Worm (Caenorhabditis elegans) whole organism, mixed stage, embryonic: ENCODE measurements around the gene csn-1.
"Not testable (repeated sequence)": the region's sequence is repeated elsewhere in the genome, so short reads cannot be mapped to it uniquely, and the experiment has no call there.

Source experiments
- M03D4.4 ChIP-seq: sonication (generic microtip); optimal IDR thresholded peaks from 2 replicates; lab custom pipeline; 2017; ENCODE audit warnings: mild to moderate bottlenecking, missing genetic modification characterization, missing compliant biosample characterization
- bed-3 ChIP-seq: fragments of 200-800 bp; sonication (Bioruptor generic); optimal IDR thresholded peaks from 3 replicates; lab custom pipeline; 2018; ENCODE audit warnings: mild to moderate bottlenecking, missing genetic modification characterization, moderate library complexity, missing compliant biosample characterization
- blmp-1 ChIP-seq: fragments of 150-350 bp; optimal IDR thresholded peaks from 2 replicates; lab custom pipeline; 2014; ENCODE audit warnings: missing biosample characterization, missing genetic modification characterization
- ces-1 ChIP-seq: fragments of 150-350 bp; optimal IDR thresholded peaks from 2 replicates; lab custom pipeline; 2014; ENCODE audit warnings: missing biosample characterization, missing genetic modification reagents, missing genetic modification characterization
- cnd-1 ChIP-seq: fragments of 200-800 bp; sonication (Bioruptor generic); optimal IDR thresholded peaks from 2 replicates; lab custom pipeline; 2018; ENCODE audit warnings: mild to moderate bottlenecking, missing genetic modification characterization, missing compliant biosample characterization
- drap-1 ChIP-seq: fragments of 200-800 bp; sonication (Bioruptor generic); optimal IDR thresholded peaks from 3 replicates; lab custom pipeline; 2018; ENCODE audit warnings: mild to moderate bottlenecking, missing genetic modification characterization, missing compliant biosample characterization
- elt-1 ChIP-seq: sonication (generic microtip); optimal IDR thresholded peaks from 2 replicates; lab custom pipeline; 2017; ENCODE audit warnings: missing genetic modification characterization, mild to moderate bottlenecking, missing compliant biosample characterization, antibody characterized with exemption, moderate library complexity, borderline replicate concordance; ENCODE audit not compliant: insufficient read depth
- elt-3 ChIP-seq: fragments of 150-350 bp; optimal IDR thresholded peaks from 2 replicates; lab custom pipeline; 2014; ENCODE audit warnings: missing biosample characterization, missing genetic modification characterization
- ham-2 ChIP-seq: fragments of 200-800 bp; sonication (Bioruptor generic); optimal IDR thresholded peaks from 2 replicates; lab custom pipeline; 2018; ENCODE audit warnings: mild to moderate bottlenecking, missing genetic modification characterization, missing compliant biosample characterization
- hlh-1 ChIP-seq: fragments of 150-350 bp; optimal IDR thresholded peaks from 2 replicates; lab custom pipeline; 2014; ENCODE audit warnings: missing biosample characterization, missing genetic modification reagents, missing genetic modification characterization
- lin-32 ChIP-seq: fragments of 200-800 bp; sonication (Bioruptor generic); optimal IDR thresholded peaks from 2 replicates; lab custom pipeline; 2018; ENCODE audit warnings: mild to moderate bottlenecking, missing genetic modification characterization, missing compliant biosample characterization
- lsy-2 ChIP-seq: fragments of 150-350 bp; optimal IDR thresholded peaks from 2 replicates; lab custom pipeline; 2014; ENCODE audit warnings: missing biosample characterization, missing genetic modification characterization
- mab-5 ChIP-seq: fragments of 150-350 bp; optimal IDR thresholded peaks from 2 replicates; lab custom pipeline; 2014; ENCODE audit warnings: missing biosample characterization, missing genetic modification characterization
- mls-2 ChIP-seq: sonication (generic microtip); optimal IDR thresholded peaks from 2 replicates; lab custom pipeline; 2016; ENCODE audit warnings: mild to moderate bottlenecking, missing genetic modification characterization, moderate library complexity, missing compliant biosample characterization
- nhr-12 ChIP-seq: fragments of 150-350 bp; optimal IDR thresholded peaks from 2 replicates; lab custom pipeline; 2014; ENCODE audit warnings: missing biosample characterization, missing genetic modification characterization
- nhr-237 ChIP-seq: fragments of 150-350 bp; optimal IDR thresholded peaks from 2 replicates; lab custom pipeline; 2014; ENCODE audit warnings: missing biosample characterization, missing genetic modification characterization
- nhr-28 ChIP-seq: fragments of 150-350 bp; optimal IDR thresholded peaks from 2 replicates; lab custom pipeline; 2014; ENCODE audit warnings: missing biosample characterization, missing genetic modification characterization
- nhr-76 ChIP-seq: sonication (generic microtip); optimal IDR thresholded peaks from 2 replicates; lab custom pipeline; 2017; ENCODE audit warnings: missing biosample characterization, missing genetic modification characterization
- pha-4 ChIP-seq: fragments of 150-350 bp; optimal IDR thresholded peaks from 2 replicates; lab custom pipeline; 2018; ENCODE audit warnings: missing biosample characterization, missing genetic modification reagents, missing genetic modification characterization
- sem-2 ChIP-seq: fragments of 200-800 bp; sonication (Bioruptor generic); optimal IDR thresholded peaks from 2 replicates; lab custom pipeline; 2018; ENCODE audit warnings: mild to moderate bottlenecking, missing genetic modification characterization, missing compliant biosample characterization
- sptf-1 ChIP-seq: sonication (generic microtip); optimal IDR thresholded peaks from 2 replicates; lab custom pipeline; 2017; ENCODE audit warnings: mild to moderate bottlenecking, missing genetic modification characterization, moderate library complexity, missing compliant biosample characterization
- tbx-8 ChIP-seq: fragments of 200-800 bp; sonication (Bioruptor generic); optimal IDR thresholded peaks from 2 replicates; lab custom pipeline; 2018; ENCODE audit warnings: mild to moderate bottlenecking, missing genetic modification characterization, moderate library complexity, missing compliant biosample characterization
- unc-120 ChIP-seq: sonication (generic microtip); optimal IDR thresholded peaks from 2 replicates; lab custom pipeline; 2017; ENCODE audit warnings: missing genetic modification characterization, missing compliant biosample characterization; ENCODE audit not compliant: poor library complexity, severe bottlenecking
- unc-62 ChIP-seq: fragments of 150-350 bp; optimal IDR thresholded peaks from 2 replicates; lab custom pipeline; 2014; ENCODE audit warnings: missing biosample characterization, missing genetic modification reagents, missing genetic modification characterization
- ztf-11 ChIP-seq: fragments of 150-350 bp; optimal IDR thresholded peaks from 2 replicates; lab custom pipeline; 2014; ENCODE audit warnings: missing biosample characterization, missing genetic modification characterization

csn-1 gene

ce11 chrV:17870569-17870968, at the start of gene csn-1:
Gene csn-1 (minus strand): TSS chrV:17870651.
- TF ChIP-seq ham-2 (GFP tag; lab: Kevin White, UChicago), result no peak

DNA sequence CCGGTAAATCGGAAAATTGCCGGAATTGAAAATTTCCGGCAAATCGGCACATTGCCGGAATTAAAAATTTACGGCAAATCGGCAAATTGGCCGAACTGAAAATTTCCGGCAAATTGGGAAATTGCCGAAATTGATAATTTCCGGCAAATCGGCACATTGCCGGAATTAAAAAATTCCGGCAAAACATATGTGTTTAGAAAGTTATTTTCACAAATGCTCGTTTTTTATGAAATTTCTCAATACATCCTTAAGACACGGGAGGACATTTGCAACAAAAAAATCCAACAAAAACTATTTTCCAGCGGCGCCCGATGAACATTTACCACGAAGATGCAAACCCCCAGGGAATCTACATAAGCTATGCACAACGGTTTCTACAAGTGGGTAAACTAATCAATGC, 48.3 kb upstream of the csn-1 start, which contains the start of gene C06H5.8:
C06H5.8 (plus strand) TSS at position 301 of the 400 bp plus-strand sequence.
- TF ChIP-seq bed-3 (GFP tag; lab: Kevin White, UChicago) (no peak), drap-1 (GFP tag; lab: Kevin White, UChicago) (peak; percentile 14)

DNA sequence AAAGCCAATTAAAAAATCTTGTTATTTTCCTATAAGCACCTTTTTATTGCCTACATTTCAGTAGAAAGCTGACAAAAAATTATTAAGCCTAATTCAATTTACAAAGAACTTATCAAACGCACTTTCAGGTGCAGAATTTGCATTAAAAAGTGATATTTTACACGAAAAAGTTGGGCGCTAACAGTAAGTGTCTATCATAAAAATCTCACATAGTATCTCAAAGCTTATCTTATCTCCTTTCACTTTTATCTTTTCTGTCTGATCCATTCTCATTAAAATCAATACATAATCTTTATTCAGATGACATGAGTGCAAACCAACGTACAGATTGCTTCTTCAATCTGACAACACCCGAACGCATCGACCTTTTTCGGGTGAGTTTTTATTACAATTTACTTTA, 39.6 kb upstream of the csn-1 start, which contains the start of gene dcar-1:
dcar-1 (plus strand) TSS at position 301 of the 400 bp plus-strand sequence.
- TF ChIP-seq lsy-2 (tag; lab: Kevin White, UChicago) (no peak), elt-3 (peak; percentile 36)
- TF ChIP-seq, all 35 proteins: peak for 1

- no peak for TF ChIP-seq elt-3
Measured at ce11 chrV:17905765-17906164, 35.3 kb upstream of the csn-1 start.

DNA sequence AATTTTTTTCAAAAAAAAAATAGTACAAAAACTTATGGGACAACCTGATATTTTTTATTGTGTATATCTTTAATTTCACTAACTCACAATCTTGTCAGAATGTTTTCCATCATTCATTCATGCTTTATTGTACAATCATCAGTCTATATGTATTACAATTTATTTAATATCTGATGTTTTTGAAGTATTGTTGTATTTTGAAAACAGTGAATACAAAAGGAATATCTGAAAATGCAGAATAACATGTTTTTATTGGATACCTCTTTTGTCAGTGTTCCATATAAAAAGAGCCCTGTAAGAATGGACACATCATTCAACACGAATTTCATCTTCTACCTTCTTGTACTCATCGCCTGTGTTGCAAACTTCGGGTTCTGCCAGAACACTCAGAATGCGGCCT, 33.4 kb upstream of the csn-1 start, which contains the start of gene C06H5.14:
C06H5.14 (plus strand) TSS at position 301 of the 400 bp plus-strand sequence.
- not testable (repeated sequence) for TF ChIP-seq tbx-8 (GFP tag; lab: Kevin White, UChicago); sem-2 (GFP tag; lab: Kevin White, UChicago); ztf-11 (tag; lab: Kevin White, UChicago)

DNA sequence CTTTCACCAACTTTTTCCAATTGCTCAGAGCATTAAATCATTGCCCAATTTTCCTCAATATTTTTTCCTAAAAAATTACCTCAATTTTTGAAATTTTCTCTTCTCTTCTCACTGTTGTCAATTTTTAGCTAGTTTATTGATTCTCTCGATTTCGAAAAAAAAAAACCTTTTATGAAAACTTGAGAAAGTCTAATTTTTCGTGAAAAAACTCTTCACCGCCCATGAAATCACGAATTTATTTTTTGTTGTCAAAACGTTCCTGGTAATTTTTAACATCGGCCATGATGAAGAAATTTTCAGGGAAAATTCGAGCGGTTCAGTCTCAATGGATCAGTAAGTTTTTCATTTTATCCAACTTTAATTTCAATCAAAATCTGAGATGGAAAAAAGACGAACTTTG, 29.1 kb upstream of the csn-1 start, which contains the start of gene fbxa-157:
fbxa-157 (plus strand) TSS at position 301 of the 400 bp plus-strand sequence.
- TF ChIP-seq pha-4 (tag; lab: Kevin White, UChicago) (no peak), mab-5 (tag; lab: Kevin White, UChicago) (no peak)

ce11 chrV:17897646-17898045, 27.2 kb upstream of the csn-1 start, which contains the start of gene C06H5.13:
Gene C06H5.13 (minus strand): TSS chrV:17897746.
- TF ChIP-seq blmp-1; unc-62; hlh-1 (tag; lab: Kevin White, UChicago): not testable (repeated sequence)

- TF ChIP-seq nhr-237 (tag; lab: Kevin White, UChicago) (no peak), bed-3 (GFP tag; lab: Kevin White, UChicago) (no peak), sptf-1 (tag; lab: Kevin White, UChicago) (no peak), cnd-1 (tag; lab: Kevin White, UChicago) (no peak), elt-1 (tag; lab: Kevin White, UChicago) (no peak), M03D4.4 (no peak), unc-120 (tag; lab: Kevin White, UChicago) (no peak), ces-1 (GFP tag; lab: Kevin White, UChicago) (no peak), lin-32 (GFP tag; lab: Kevin White, UChicago) (no peak), nhr-28 (tag; lab: Kevin White, UChicago) (no peak), nhr-76 (tag; lab: Kevin White, UChicago) (no peak), nhr-12 (tag; lab: Kevin White, UChicago) (no peak), mab-5 (tag; lab: Kevin White, UChicago) (no peak), unc-62 (no peak), mls-2 (tag; lab: Kevin White, UChicago) (no peak)
Measured at ce11 chrV:17896736-17897353, 26.4 kb upstream of the csn-1 start, which contains the start of gene fbxa-156. Gene fbxa-156 (minus strand): TSS chrV:17896786.
